Worm (Caenorhabditis elegans): ENCODE data around the gene F36H12.17.

ce11 chrIV:5277752-5278151 lies at the start of gene F36H12.17:
- no peak for TF ChIP-seq lin-39 (tag; optimal IDR thresholded peaks at IDR 0.05)
- TF ChIP-seq unc-39 (tag; optimal IDR thresholded peaks at IDR 0.05) = no peak
- TF ChIP-seq ama-1 (optimal IDR thresholded peaks at IDR 0.05) = no peak
- TF ChIP-seq skn-1 (tag; optimal IDR thresholded peaks at IDR 0.05) = no peak
- TF ChIP-seq egl-27 (tag; optimal IDR thresholded peaks at IDR 0.05) = no peak
- no peak for TF ChIP-seq fos-1 (tag; optimal IDR thresholded peaks at IDR 0.05)
- TF ChIP-seq ceh-9 (tag; optimal IDR thresholded peaks at IDR 0.05) = no peak
- no peak for TF ChIP-seq nhr-12 (tag; optimal IDR thresholded peaks at IDR 0.05)
- no peak for TF ChIP-seq ZK546.5 (tag; optimal IDR thresholded peaks at IDR 0.05)
- TF ChIP-seq fkh-2 (tag; optimal IDR thresholded peaks at IDR 0.05) = no peak
